Worm (Caenorhabditis elegans): ENCODE results near the gene hda-10.

DNA sequence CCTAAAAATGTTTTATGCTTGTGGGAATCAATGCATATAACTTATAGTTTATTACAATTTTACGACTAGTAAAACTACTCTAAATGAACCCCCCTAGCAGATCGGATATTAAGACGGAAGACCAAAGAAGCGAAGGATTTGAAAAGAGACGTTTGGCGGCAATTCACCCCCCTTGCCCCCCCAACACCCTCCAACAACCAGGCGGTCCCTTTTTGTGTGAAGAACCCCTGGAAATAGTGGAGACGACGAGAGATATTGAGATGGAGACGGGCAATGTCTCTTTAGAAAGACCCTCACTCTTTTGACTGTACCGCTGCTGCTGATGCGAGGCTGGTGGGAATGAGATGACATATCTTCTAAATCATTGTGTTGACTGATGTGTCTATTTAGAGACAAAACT, 35.1 kb upstream of the hda-10 start:
- TF ChIP-seq sem-4 (tag; optimal IDR thresholded peaks at IDR 0.05): no peak
- no peak for TF ChIP-seq elt-3 (tag; optimal IDR thresholded peaks at IDR 0.05)
- TF ChIP-seq aly-2 (tag; optimal IDR thresholded peaks at IDR 0.05): no peak
- no peak for TF ChIP-seq ztf-4 (tag; optimal IDR thresholded peaks at IDR 0.05)
- TF ChIP-seq ceh-82 (tag; optimal IDR thresholded peaks at IDR 0.05): no peak
